In genomic region chrX:17384343-17384742, ce11 we compare ENCODE assay signal across 2 worm cellular contexts.
TF ChIP-seq lines count a peak whose summit lies in the region.

No protein-coding gene starts in this region.

TF ChIP-seq in whole organism, L4 larva, 104 proteins besides CTCF, POLR2A, EP300 and RAD21:
- no peak for TF ChIP-seq lir-3 (tag; optimal IDR thresholded peaks at IDR 0.05; lab: Kevin White, UChicago)
- no peak for TF ChIP-seq lin-13 (GFP tag; optimal IDR thresholded peaks at IDR 0.05; lab: Kevin White, UChicago)
- TF ChIP-seq unc-62 (GFP tag; optimal IDR thresholded peaks at IDR 0.05 in 1 of 2; lab: Kevin White, UChicago): peak in 1 of 2 experiments; percentile 17
- no peak for TF ChIP-seq unc-62 (tag; optimal IDR thresholded peaks at IDR 0.05; lab: Kevin White, UChicago)
- no peak for TF ChIP-seq Y48G9A.11 (GFP tag; IDR thresholded peaks at IDR 0.05; lab: Robert Waterston, UW)
- no peak for TF ChIP-seq snpc-4 (tag; optimal IDR thresholded peaks at IDR 0.05; lab: Kevin White, UChicago)
- TF ChIP-seq mxl-2 (GFP tag; conservative IDR thresholded peaks at IDR 0.05; lab: Robert Waterston, UW): no peak
- TF ChIP-seq mdt-29 (GFP tag; IDR thresholded peaks at IDR 0.05; lab: Robert Waterston, UW): no peak
- TF ChIP-seq mxl-3 (GFP tag; optimal IDR thresholded peaks at IDR 0.05; lab: Kevin White, UChicago): no peak
- no peak for TF ChIP-seq zfp-3 (GFP tag; conservative IDR thresholded peaks at IDR 0.05; lab: Robert Waterston, UW)
- TF ChIP-seq spr-1 (tag; optimal IDR thresholded peaks at IDR 0.05; lab: Kevin White, UChicago): no peak
- peak; percentile 70; the same call in 1 of the 2 replicates for TF ChIP-seq set-16 (GFP tag; IDR thresholded peaks at IDR 0.05; lab: Robert Waterston, UW)
- TF ChIP-seq T20F7.1 (GFP tag; optimal IDR thresholded peaks at IDR 0.05; lab: Kevin White, UChicago): no peak
- TF ChIP-seq dve-1 (tag; optimal IDR thresholded peaks at IDR 0.05; lab: Kevin White, UChicago; ENCODE audit: insufficient read depth): no peak
- no peak for TF ChIP-seq nhr-77 (tag; optimal IDR thresholded peaks at IDR 0.05; lab: Kevin White, UChicago)

TF ChIP-seq in whole organism, young adult, 124 proteins besides CTCF, POLR2A, EP300 and RAD21:
- TF ChIP-seq F10E7.11 (tag; optimal IDR thresholded peaks at IDR 0.05; lab: Kevin White, UChicago) (no peak), ceh-91 (GFP tag; IDR thresholded peaks at IDR 0.05; lab: Robert Waterston, UW) (no peak), zfh-2 (GFP tag; conservative IDR thresholded peaks at IDR 0.05; lab: Robert Waterston, UW) (peak; percentile 80)
